Fruit fly (Drosophila melanogaster) whole organism, wandering third instar larva: Measurements from ENCODE around the gene out.
A peak's percentile ranks its signal among the peaks of the same experiment; 100 is the strongest.

Experiments
- Hnf4 ChIP-seq: fragments of 200-800 bp; sonication (Bioruptor generic); optimal IDR thresholded peaks from 2 replicates; lab custom pipeline; 2016; ENCODE audit warnings: missing biosample characterization, mild to moderate bottlenecking, missing genetic modification characterization
- Mio ChIP-seq: sonication (Bioruptor generic); optimal IDR thresholded peaks from 2 replicates; lab custom pipeline; 2016; ENCODE audit warnings: missing biosample characterization, missing genetic modification characterization
- N ChIP-seq: fragments of >200 bp; optimal IDR thresholded peaks from 2 replicates; lab custom pipeline; 2018; ENCODE audit warnings: missing biosample characterization, missing external identifiers, missing genetic modification characterization
- OdsH ChIP-seq: fragments of 200-800 bp; sonication (Bioruptor generic); optimal IDR thresholded peaks from 2 replicates; lab custom pipeline; 2016; ENCODE audit warnings: missing biosample characterization, mild to moderate bottlenecking, missing genetic modification characterization
- brk ChIP-seq: fragments of 200-800 bp; sonication (Bioruptor generic); optimal IDR thresholded peaks from 2 replicates; lab custom pipeline; 2016; ENCODE audit warnings: missing biosample characterization, mild to moderate bottlenecking, missing genetic modification characterization
- dl ChIP-seq, 2 experiments: fragments of 175-275, 200-275 bp in 1 of 2; fragments of 200-275 bp in 1 of 2; sonication (Bioruptor generic); optimal IDR thresholded peaks; lab custom pipeline; 2018; ENCODE audit warnings: mild to moderate bottlenecking in 2 of 2, missing biosample characterization in 2 of 2, missing genetic modification characterization in 2 of 2, moderate library complexity in 2 of 2; ENCODE audit not compliant: partially characterized antibody in 2 of 2, insufficient read depth in 1 of 2
- dsf ChIP-seq: sonication (Bioruptor generic); optimal IDR thresholded peaks from 2 replicates; lab custom pipeline; 2016; ENCODE audit warnings: missing biosample characterization, missing genetic modification characterization, borderline replicate concordance
- h ChIP-seq: fragments of 200-800 bp; sonication (Bioruptor generic); optimal IDR thresholded peaks from 3 replicates; lab custom pipeline; 2016; ENCODE audit warnings: missing biosample characterization, mild to moderate bottlenecking, missing genetic modification characterization
- lola ChIP-seq: fragments of >200 bp; optimal IDR thresholded peaks from 2 replicates; lab custom pipeline; 2017; ENCODE audit warnings: missing biosample characterization, missing genetic modification characterization
- pan ChIP-seq: fragments of >200 bp; optimal IDR thresholded peaks from 2 replicates; lab custom pipeline; 2017
- sv ChIP-seq: fragments of 200-800 bp; sonication (Bioruptor generic); optimal IDR thresholded peaks from 3 replicates; lab custom pipeline; 2016; ENCODE audit warnings: missing biosample characterization, missing genetic modification characterization

DNA sequence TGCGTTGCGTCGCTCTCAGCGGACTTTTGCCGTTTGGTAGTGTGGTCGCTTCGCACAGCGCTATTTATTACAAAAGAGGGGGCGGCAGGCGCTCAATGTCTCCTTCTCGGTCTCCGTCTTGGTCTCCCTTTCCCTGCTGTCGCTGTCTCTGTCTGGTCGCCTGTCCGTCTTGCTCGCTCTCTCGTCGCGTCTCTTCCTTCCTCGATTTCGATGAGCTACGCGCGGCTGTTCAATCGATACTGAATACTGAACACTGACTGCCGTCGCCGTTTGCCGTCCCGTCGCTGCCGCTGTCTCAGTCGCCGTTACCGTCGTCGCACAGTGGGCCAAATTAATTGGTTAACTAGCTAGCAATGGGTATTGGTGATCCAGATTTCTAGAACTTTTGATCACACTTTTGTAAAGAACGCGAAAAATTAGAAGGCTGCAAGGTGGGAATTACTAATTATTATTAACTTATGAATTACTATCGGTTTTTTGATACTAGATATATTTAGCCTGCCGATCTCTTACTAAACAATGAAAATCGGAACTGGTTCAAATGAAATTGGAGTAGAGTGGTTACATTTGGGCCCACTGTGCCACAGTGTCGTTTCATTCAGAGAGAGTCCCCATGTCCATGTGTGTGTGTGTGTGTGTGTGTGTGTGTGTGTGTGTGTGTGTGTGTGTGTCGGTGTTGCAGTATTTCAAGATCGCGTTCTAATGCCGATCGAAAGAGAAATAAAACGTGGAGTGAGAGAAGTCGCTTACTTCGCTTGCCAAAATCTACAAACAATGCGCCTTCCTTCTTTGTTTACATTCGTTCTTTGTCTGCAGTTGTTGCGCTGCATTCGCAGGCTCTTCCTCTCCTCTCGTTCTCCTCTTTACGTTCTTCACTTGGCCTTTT is 23.8 kb downstream of the out start, which contains the start of gene CG8034:
- TF ChIP-seq brk (GFP tag; lab: Kevin White, UChicago) (peak; percentile 87), N (GFP tag; lab: Kevin White, UChicago) (peak; percentile 22), sv (peak; percentile 91), OdsH (GFP tag; lab: Kevin White, UChicago) (peak; percentile 96), dl (GFP tag; optimal IDR thresholded peaks at IDR 0.05; lab: Kevin White, UChicago; ENCODE audit: insufficient read depth in 1 of 2, partially characterized antibody in 2 of 2) (peak in 1 of 2 experiments; percentile 37), pan (lab: Kevin White, UChicago) (no peak), Mio (GFP tag; lab: Kevin White, UChicago) (peak; percentile 80), dsf (GFP tag; lab: Kevin White, UChicago) (peak; percentile 74), h (GFP tag; lab: Kevin White, UChicago) (peak; percentile 98), Hnf4 (GFP tag; lab: Kevin White, UChicago) (peak; percentile 93), lola (no peak)
